Worm (Caenorhabditis elegans) whole organism, L4/young adult: Measurements from ENCODE around the gene msp-40.
"Not testable (repeated sequence)": the region's sequence is repeated elsewhere in the genome, so short reads cannot be mapped to it uniquely, and the experiment has no call there.

Experiments used
- W03F9.2 ChIP-seq: fragments of 150-350 bp; optimal IDR thresholded peaks from 2 replicates; lab custom pipeline; 2014; ENCODE audit warnings: missing biosample characterization, missing genetic modification characterization
- dao-5 ChIP-seq: sonication (generic microtip); optimal IDR thresholded peaks from 2 replicates; lab custom pipeline; 2016; ENCODE audit warnings: missing genotype, missing genetic modification characterization, moderate library complexity, missing compliant biosample characterization
- him-1 ChIP-seq: sonication (generic microtip); optimal IDR thresholded peaks from 2 replicates; lab custom pipeline; 2016; ENCODE audit warnings: missing genotype, missing genetic modification reagents, missing genetic modification characterization, missing compliant biosample characterization

DNA sequence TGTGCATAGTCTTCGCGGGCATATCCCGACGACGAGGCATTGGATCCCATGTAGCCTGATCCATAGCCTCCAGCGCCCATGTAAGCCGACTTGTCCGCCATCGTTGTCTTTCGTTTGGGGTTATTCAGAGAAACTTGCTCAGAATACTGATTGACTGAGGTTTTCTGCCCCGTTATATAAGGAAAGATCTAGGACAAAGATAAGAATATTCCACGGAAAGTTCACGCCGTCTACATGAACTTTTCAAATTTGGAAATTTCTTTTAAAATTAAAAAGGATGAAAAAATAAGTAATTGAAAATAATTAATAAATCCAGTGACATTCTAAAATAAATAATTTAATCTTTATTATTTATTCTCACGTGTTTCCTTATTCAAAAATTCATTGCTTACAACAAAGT is 35.0 kb downstream of the msp-40 start, which contains the start of the genes nspd-5 and F11G11.4:
- TF ChIP-seq him-1, W03F9.2, dao-5 (tag; lab: Kevin White, UChicago): not testable (repeated sequence)
